Worm (Caenorhabditis elegans) whole organism, L3 larva: ENCODE data around the gene kel-1.

Experiments
- ZK546.5 ChIP-seq: sonication (generic microtip); optimal IDR thresholded peaks from 2 replicates; lab custom pipeline; 2017; ENCODE audit warnings: missing biosample characterization, missing genetic modification characterization
- ama-1 ChIP-seq: fragments of 150-350 bp; optimal IDR thresholded peaks from 2 replicates; lab custom pipeline; 2018
- egl-27 ChIP-seq: sonication (generic microtip); optimal IDR thresholded peaks from 4 replicates; lab custom pipeline; 2017; ENCODE audit warnings: missing biosample characterization, missing genetic modification reagents, missing genetic modification characterization
- fkh-10 ChIP-seq: sonication (generic microtip); optimal IDR thresholded peaks from 2 replicates; lab custom pipeline; 2017; ENCODE audit warnings: missing biosample characterization, missing genetic modification reagents, missing genetic modification characterization
- mdl-1 ChIP-seq: fragments of 150-350 bp; optimal IDR thresholded peaks from 2 replicates; lab custom pipeline; 2014; ENCODE audit warnings: missing biosample characterization, missing genetic modification characterization
- mml-1 ChIP-seq: fragments of 150-350 bp; sonication (generic microtip); optimal IDR thresholded peaks from 3 replicates; lab custom pipeline; 2014; ENCODE audit warnings: missing biosample characterization, missing genetic modification characterization
- nhr-11 ChIP-seq: fragments of 150-350 bp; optimal IDR thresholded peaks from 2 replicates; lab custom pipeline; 2014; ENCODE audit warnings: missing biosample characterization, missing genetic modification characterization
- nhr-23 ChIP-seq: fragments of 150-350 bp; optimal IDR thresholded peaks from 2 replicates; lab custom pipeline; 2014; ENCODE audit warnings: missing biosample characterization, missing genetic modification reagents, missing genetic modification characterization
- nhr-28 ChIP-seq: fragments of 150-350 bp; optimal IDR thresholded peaks from 2 replicates; lab custom pipeline; 2014; ENCODE audit warnings: missing biosample characterization, missing genetic modification characterization
- skn-1 ChIP-seq: fragments of 150-350 bp; optimal IDR thresholded peaks from 2 replicates; lab custom pipeline; 2014; ENCODE audit warnings: missing biosample characterization, missing genetic modification characterization
- unc-39 ChIP-seq: sonication (generic microtip); optimal IDR thresholded peaks from 4 replicates; lab custom pipeline; 2017; ENCODE audit warnings: missing biosample characterization, missing genetic modification characterization
- unc-62 ChIP-seq: fragments of 150-350 bp; sonication (generic microtip); optimal IDR thresholded peaks from 4 replicates; lab custom pipeline; 2014; ENCODE audit warnings: missing biosample characterization, missing genetic modification reagents, missing genetic modification characterization
- zag-1 ChIP-seq: fragments of 150-350 bp; optimal IDR thresholded peaks from 2 replicates; lab custom pipeline; 2014; ENCODE audit warnings: missing biosample characterization, missing genetic modification characterization

ce11 chrII:11680220-11680619 is 8.5 kb upstream of the kel-1 start:
- TF ChIP-seq ama-1 (no peak), fkh-10 (GFP tag; lab: Kevin White, UChicago) (no peak), nhr-11 (tag; lab: Kevin White, UChicago) (no peak), ZK546.5 (tag; lab: Kevin White, UChicago) (no peak), unc-39 (no peak), unc-62 (GFP tag; lab: Kevin White, UChicago) (no peak), zag-1 (tag; lab: Kevin White, UChicago) (no peak), mdl-1 (tag; lab: Kevin White, UChicago) (no peak), egl-27 (tag; lab: Kevin White, UChicago) (no peak), nhr-28 (tag; lab: Kevin White, UChicago) (no peak), nhr-23 (no peak), skn-1 (tag; lab: Kevin White, UChicago) (no peak), mml-1 (tag; lab: Kevin White, UChicago) (no peak)
